Fruit fly (Drosophila melanogaster): Measurements from ENCODE around the gene CG33109.

DNA sequence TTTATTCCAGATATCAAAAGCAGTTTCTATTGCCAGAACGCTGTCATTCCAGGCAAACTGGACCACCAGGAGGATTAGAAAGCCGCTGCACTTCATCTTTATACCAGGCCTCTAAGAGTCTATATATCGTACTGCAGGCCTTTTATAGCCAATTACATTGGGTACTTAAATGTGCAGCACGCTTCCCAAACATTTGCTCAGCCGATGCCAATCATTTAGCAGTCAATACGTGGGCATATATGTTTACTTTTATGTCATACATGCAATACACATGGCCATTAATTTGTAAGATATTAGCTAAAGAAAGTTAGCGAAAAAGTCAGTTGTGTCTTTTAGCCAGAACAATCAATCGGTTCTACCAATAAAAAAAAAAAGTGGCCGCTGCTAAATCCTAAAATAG lies at the start of gene CG33109:
- TF ChIP-seq dl (GFP tag; optimal IDR thresholded peaks at IDR 0.05; ENCODE audit: insufficient read depth in 1 of 2, partially characterized antibody in 2 of 2): no peak
- no peak for TF ChIP-seq Myc (optimal IDR thresholded peaks at IDR 0.05)
- no peak for TF ChIP-seq HLH106 (tag; optimal IDR thresholded peaks at IDR 0.05)
- TF ChIP-seq lola (GFP tag; optimal IDR thresholded peaks at IDR 0.05): no peak
- no peak for TF ChIP-seq GATAd (GFP tag; optimal IDR thresholded peaks at IDR 0.05)

All from whole organism, wandering third instar larva.